Worm (Caenorhabditis elegans) whole organism, mixed stage, embryonic: ENCODE results near the gene fbxb-22.

Source experiments
- M03D4.4 ChIP-seq: sonication (generic microtip); optimal IDR thresholded peaks from 2 replicates; lab custom pipeline; 2017; ENCODE audit warnings: mild to moderate bottlenecking, missing genetic modification characterization, missing compliant biosample characterization
- bed-3 ChIP-seq: fragments of 200-800 bp; sonication (Bioruptor generic); optimal IDR thresholded peaks from 3 replicates; lab custom pipeline; 2018; ENCODE audit warnings: mild to moderate bottlenecking, missing genetic modification characterization, moderate library complexity, missing compliant biosample characterization
- ceh-39 ChIP-seq: fragments of 150-350 bp; optimal IDR thresholded peaks from 2 replicates; lab custom pipeline; 2014; ENCODE audit warnings: missing biosample characterization, missing genetic modification characterization
- ceh-43 ChIP-seq: fragments of 200-800 bp; sonication (Bioruptor generic); optimal IDR thresholded peaks from 2 replicates; lab custom pipeline; 2018; ENCODE audit warnings: mild to moderate bottlenecking, missing genetic modification characterization, moderate library complexity, missing compliant biosample characterization
- ceh-83 ChIP-seq: fragments of 200-800 bp; sonication (Bioruptor generic); optimal IDR thresholded peaks from 2 replicates; lab custom pipeline; 2018; ENCODE audit warnings: mild to moderate bottlenecking, missing genetic modification characterization, missing compliant biosample characterization
- ces-1 ChIP-seq: fragments of 150-350 bp; optimal IDR thresholded peaks from 2 replicates; lab custom pipeline; 2014; ENCODE audit warnings: missing biosample characterization, missing genetic modification reagents, missing genetic modification characterization
- cnd-1 ChIP-seq: fragments of 200-800 bp; sonication (Bioruptor generic); optimal IDR thresholded peaks from 2 replicates; lab custom pipeline; 2018; ENCODE audit warnings: mild to moderate bottlenecking, missing genetic modification characterization, missing compliant biosample characterization
- drap-1 ChIP-seq: fragments of 200-800 bp; sonication (Bioruptor generic); optimal IDR thresholded peaks from 3 replicates; lab custom pipeline; 2018; ENCODE audit warnings: mild to moderate bottlenecking, missing genetic modification characterization, missing compliant biosample characterization
- elt-1 ChIP-seq: sonication (generic microtip); optimal IDR thresholded peaks from 2 replicates; lab custom pipeline; 2017; ENCODE audit warnings: missing genetic modification characterization, mild to moderate bottlenecking, missing compliant biosample characterization, antibody characterized with exemption, moderate library complexity, borderline replicate concordance; ENCODE audit not compliant: insufficient read depth
- elt-3 ChIP-seq: fragments of 150-350 bp; optimal IDR thresholded peaks from 2 replicates; lab custom pipeline; 2014; ENCODE audit warnings: missing biosample characterization, missing genetic modification characterization
- flh-1 ChIP-seq: fragments of 200-800 bp; sonication (Bioruptor generic); optimal IDR thresholded peaks from 2 replicates; lab custom pipeline; 2018; ENCODE audit warnings: mild to moderate bottlenecking, missing genetic modification characterization, moderate library complexity, missing compliant biosample characterization
- ham-2 ChIP-seq: fragments of 200-800 bp; sonication (Bioruptor generic); optimal IDR thresholded peaks from 2 replicates; lab custom pipeline; 2018; ENCODE audit warnings: mild to moderate bottlenecking, missing genetic modification characterization, missing compliant biosample characterization
- hlh-1 ChIP-seq: fragments of 150-350 bp; optimal IDR thresholded peaks from 2 replicates; lab custom pipeline; 2014; ENCODE audit warnings: missing biosample characterization, missing genetic modification reagents, missing genetic modification characterization
- lin-13 ChIP-seq: fragments of 150-350 bp; optimal IDR thresholded peaks from 2 replicates; lab custom pipeline; 2014; ENCODE audit warnings: missing biosample characterization, missing genetic modification characterization
- lin-32 ChIP-seq: fragments of 200-800 bp; sonication (Bioruptor generic); optimal IDR thresholded peaks from 2 replicates; lab custom pipeline; 2018; ENCODE audit warnings: mild to moderate bottlenecking, missing genetic modification characterization, missing compliant biosample characterization
- lsy-2 ChIP-seq: fragments of 150-350 bp; optimal IDR thresholded peaks from 2 replicates; lab custom pipeline; 2014; ENCODE audit warnings: missing biosample characterization, missing genetic modification characterization
- mab-5 ChIP-seq: fragments of 150-350 bp; optimal IDR thresholded peaks from 2 replicates; lab custom pipeline; 2014; ENCODE audit warnings: missing biosample characterization, missing genetic modification characterization
- mep-1 ChIP-seq: fragments of 150-350 bp; optimal IDR thresholded peaks from 2 replicates; lab custom pipeline; 2017; ENCODE audit warnings: missing biosample characterization, missing genetic modification reagents, missing genetic modification characterization, inconsistent platforms
- mls-2 ChIP-seq: sonication (generic microtip); optimal IDR thresholded peaks from 2 replicates; lab custom pipeline; 2016; ENCODE audit warnings: mild to moderate bottlenecking, missing genetic modification characterization, moderate library complexity, missing compliant biosample characterization
- nhr-12 ChIP-seq: fragments of 150-350 bp; optimal IDR thresholded peaks from 2 replicates; lab custom pipeline; 2014; ENCODE audit warnings: missing biosample characterization, missing genetic modification characterization
- nhr-2 ChIP-seq: fragments of 150-350 bp; optimal IDR thresholded peaks from 2 replicates; lab custom pipeline; 2014; ENCODE audit warnings: missing biosample characterization, missing genetic modification characterization
- nhr-237 ChIP-seq: fragments of 150-350 bp; optimal IDR thresholded peaks from 2 replicates; lab custom pipeline; 2014; ENCODE audit warnings: missing biosample characterization, missing genetic modification characterization
- nhr-28 ChIP-seq: fragments of 150-350 bp; optimal IDR thresholded peaks from 2 replicates; lab custom pipeline; 2014; ENCODE audit warnings: missing biosample characterization, missing genetic modification characterization
- nhr-76 ChIP-seq: sonication (generic microtip); optimal IDR thresholded peaks from 2 replicates; lab custom pipeline; 2017; ENCODE audit warnings: missing biosample characterization, missing genetic modification characterization
- pha-4 ChIP-seq: fragments of 150-350 bp; optimal IDR thresholded peaks from 2 replicates; lab custom pipeline; 2018; ENCODE audit warnings: missing biosample characterization, missing genetic modification reagents, missing genetic modification characterization
- sem-2 ChIP-seq: fragments of 200-800 bp; sonication (Bioruptor generic); optimal IDR thresholded peaks from 2 replicates; lab custom pipeline; 2018; ENCODE audit warnings: mild to moderate bottlenecking, missing genetic modification characterization, missing compliant biosample characterization
- snpc-4 ChIP-seq: fragments of 150-350 bp; optimal IDR thresholded peaks from 2 replicates; lab custom pipeline; 2014; ENCODE audit warnings: missing biosample characterization, missing genetic modification characterization
- sptf-1 ChIP-seq: sonication (generic microtip); optimal IDR thresholded peaks from 2 replicates; lab custom pipeline; 2017; ENCODE audit warnings: mild to moderate bottlenecking, missing genetic modification characterization, moderate library complexity, missing compliant biosample characterization
- tbx-8 ChIP-seq: fragments of 200-800 bp; sonication (Bioruptor generic); optimal IDR thresholded peaks from 2 replicates; lab custom pipeline; 2018; ENCODE audit warnings: mild to moderate bottlenecking, missing genetic modification characterization, moderate library complexity, missing compliant biosample characterization
- unc-120 ChIP-seq: sonication (generic microtip); optimal IDR thresholded peaks from 2 replicates; lab custom pipeline; 2017; ENCODE audit warnings: missing genetic modification characterization, missing compliant biosample characterization; ENCODE audit not compliant: poor library complexity, severe bottlenecking
- unc-39 ChIP-seq: fragments of 150-350 bp; optimal IDR thresholded peaks from 2 replicates; lab custom pipeline; 2014; ENCODE audit warnings: missing biosample characterization, missing genetic modification characterization
- zip-8 ChIP-seq: fragments of 150-350 bp; optimal IDR thresholded peaks from 2 replicates; lab custom pipeline; 2014; ENCODE audit warnings: missing biosample characterization, missing genetic modification characterization
- ztf-11 ChIP-seq: fragments of 150-350 bp; optimal IDR thresholded peaks from 2 replicates; lab custom pipeline; 2014; ENCODE audit warnings: missing biosample characterization, missing genetic modification characterization

The fbxb-22 gene

ce11 chrIII:11900022-11900421, 16.5 kb upstream of the fbxb-22 start:
- TF ChIP-seq sptf-1 (tag; lab: Kevin White, UChicago) (no peak), lin-13 (tag; lab: Kevin White, UChicago) (no peak), bed-3 (GFP tag; lab: Kevin White, UChicago) (no peak), pha-4 (tag; lab: Kevin White, UChicago) (no peak), M03D4.4 (tag; lab: Kevin White, UChicago) (no peak), nhr-76 (tag; lab: Kevin White, UChicago) (no peak), ces-1 (GFP tag; lab: Kevin White, UChicago) (no peak), sem-2 (GFP tag; lab: Kevin White, UChicago) (no peak), elt-1 (tag; lab: Kevin White, UChicago) (no peak), unc-39 (no peak), ham-2 (no peak), flh-1 (GFP tag; lab: Kevin White, UChicago) (no peak), unc-120 (tag; lab: Kevin White, UChicago) (no peak), zip-8 (no peak)

ce11 chrIII:11898169-11898568, 14.6 kb upstream of the fbxb-22 start, which contains the start of gene tsen-2:
Gene tsen-2, minus strand, starts transcription at chrIII:11898269.
- no peak for TF ChIP-seq nhr-12 (tag; lab: Kevin White, UChicago)
- no peak for TF ChIP-seq ceh-39 (tag; lab: Kevin White, UChicago)
- no peak for TF ChIP-seq ceh-43 (GFP tag; lab: Kevin White, UChicago)
- TF ChIP-seq cnd-1 (tag; lab: Kevin White, UChicago) = no peak
- TF ChIP-seq nhr-76 (tag; lab: Kevin White, UChicago) = no peak
- no peak for TF ChIP-seq nhr-237 (tag; lab: Kevin White, UChicago)
- TF ChIP-seq ham-2 = no peak
- no peak for TF ChIP-seq ztf-11 (tag; lab: Kevin White, UChicago)
- no peak for TF ChIP-seq lin-32
- TF ChIP-seq unc-120 (tag; lab: Kevin White, UChicago) = no peak
- no peak for TF ChIP-seq mls-2
- no peak for TF ChIP-seq pha-4 (tag; lab: Kevin White, UChicago)
- TF ChIP-seq sptf-1 (tag; lab: Kevin White, UChicago) = no peak
- no peak for TF ChIP-seq nhr-2 (tag; lab: Kevin White, UChicago)
- no peak for TF ChIP-seq nhr-28 (tag; lab: Kevin White, UChicago)
- no peak for TF ChIP-seq sem-2 (GFP tag; lab: Kevin White, UChicago)

ce11 chrIII:11896652-11897051, 13.1 kb upstream of the fbxb-22 start:
- TF ChIP-seq zip-8 (no peak), nhr-28 (tag; lab: Kevin White, UChicago) (no peak), ztf-11 (tag; lab: Kevin White, UChicago) (no peak), unc-39 (no peak), pha-4 (tag; lab: Kevin White, UChicago) (no peak), nhr-2 (tag; lab: Kevin White, UChicago) (no peak), mab-5 (tag; lab: Kevin White, UChicago) (no peak), elt-3 (tag; lab: Kevin White, UChicago) (no peak), hlh-1 (tag; lab: Kevin White, UChicago) (no peak), mep-1 (no peak), ceh-43 (GFP tag; lab: Kevin White, UChicago) (no peak)

- TF ChIP-seq lsy-2 (tag; lab: Kevin White, UChicago) (no peak), unc-120 (tag; lab: Kevin White, UChicago) (no peak), mab-5 (tag; lab: Kevin White, UChicago) (no peak), pha-4 (tag; lab: Kevin White, UChicago) (no peak), tbx-8 (GFP tag; lab: Kevin White, UChicago) (no peak), M03D4.4 (tag; lab: Kevin White, UChicago) (no peak), ceh-43 (GFP tag; lab: Kevin White, UChicago) (no peak), sptf-1 (tag; lab: Kevin White, UChicago) (no peak), nhr-237 (tag; lab: Kevin White, UChicago) (no peak), mls-2 (no peak), drap-1 (GFP tag; lab: Kevin White, UChicago) (no peak), ham-2 (no peak), nhr-76 (tag; lab: Kevin White, UChicago) (no peak), elt-1 (tag; lab: Kevin White, UChicago) (no peak), ceh-39 (tag; lab: Kevin White, UChicago) (no peak), snpc-4 (tag; lab: Kevin White, UChicago) (no peak), nhr-2 (tag; lab: Kevin White, UChicago) (no peak), ceh-83 (GFP tag; lab: Kevin White, UChicago) (no peak)
These were observed 11.9 kb upstream of the fbxb-22 start for ce11 chrIII:11895504-11895903.
